Fruit fly (Drosophila melanogaster) whole organism, wandering third instar larva: Measurements from ENCODE around the gene BtbVII.

Experiments used
- Abd-B ChIP-seq: fragments of >200 bp; optimal IDR thresholded peaks from 2 replicates; lab custom pipeline; 2017; ENCODE audit warnings: missing biosample characterization, missing genetic modification characterization
- HLH106 ChIP-seq: fragments of 200-800 bp; optimal IDR thresholded peaks from 3 replicates; lab custom pipeline; 2019; ENCODE audit warnings: missing biosample characterization, mild to moderate bottlenecking, missing genetic modification characterization, moderate library complexity
- Mio ChIP-seq: sonication (Bioruptor generic); optimal IDR thresholded peaks from 2 replicates; lab custom pipeline; 2016; ENCODE audit warnings: missing biosample characterization, missing genetic modification characterization
- brk ChIP-seq: fragments of 200-800 bp; sonication (Bioruptor generic); optimal IDR thresholded peaks from 2 replicates; lab custom pipeline; 2016; ENCODE audit warnings: missing biosample characterization, mild to moderate bottlenecking, missing genetic modification characterization
- dsf ChIP-seq: sonication (Bioruptor generic); optimal IDR thresholded peaks from 2 replicates; lab custom pipeline; 2016; ENCODE audit warnings: missing biosample characterization, missing genetic modification characterization, borderline replicate concordance
- ey ChIP-seq: fragments of 200-800 bp; sonication (Bioruptor generic); optimal IDR thresholded peaks from 2 replicates; lab custom pipeline; 2016; ENCODE audit warnings: missing biosample characterization, missing genetic modification characterization
- foxo ChIP-seq, 2 experiments: fragments of 200-800 bp; sonication (Bioruptor generic); optimal IDR thresholded peaks; 2 replicates in 1 of 2; 3 replicates in 1 of 2; lab custom pipeline; 2016 to 2017; ENCODE audit warnings: missing biosample characterization in 2 of 2, missing genetic modification characterization in 2 of 2
- fru ChIP-seq: fragments of 200-800 bp; sonication (Bioruptor generic); optimal IDR thresholded peaks from 3 replicates; lab custom pipeline; 2016; ENCODE audit warnings: missing biosample characterization, mild to moderate bottlenecking, missing genetic modification characterization
- jim ChIP-seq: fragments of 175-275, 200-325 bp; sonication (Bioruptor generic); optimal IDR thresholded peaks from 2 replicates; lab custom pipeline; 2016; ENCODE audit warnings: missing biosample characterization, mild to moderate bottlenecking, missing genetic modification characterization
- psq ChIP-seq: fragments of 200-800 bp; sonication (Bioruptor generic); optimal IDR thresholded peaks from 3 replicates; lab custom pipeline; 2017; ENCODE audit warnings: missing biosample characterization, mild to moderate bottlenecking, missing genetic modification characterization, moderate library complexity
- sage ChIP-seq: fragments of 200-800 bp; sonication (Bioruptor generic); optimal IDR thresholded peaks from 2 replicates; lab custom pipeline; 2016; ENCODE audit warnings: missing biosample characterization, mild to moderate bottlenecking, missing genetic modification characterization
- tai ChIP-seq: sonication (Bioruptor generic); optimal IDR thresholded peaks from 2 replicates; lab custom pipeline; 2016; ENCODE audit warnings: missing biosample characterization, missing genetic modification characterization
- woc ChIP-seq: sonication (Bioruptor generic); optimal IDR thresholded peaks from 2 replicates; lab custom pipeline; 2016; ENCODE audit warnings: missing biosample characterization, mild to moderate bottlenecking, missing genetic modification characterization

DNA sequence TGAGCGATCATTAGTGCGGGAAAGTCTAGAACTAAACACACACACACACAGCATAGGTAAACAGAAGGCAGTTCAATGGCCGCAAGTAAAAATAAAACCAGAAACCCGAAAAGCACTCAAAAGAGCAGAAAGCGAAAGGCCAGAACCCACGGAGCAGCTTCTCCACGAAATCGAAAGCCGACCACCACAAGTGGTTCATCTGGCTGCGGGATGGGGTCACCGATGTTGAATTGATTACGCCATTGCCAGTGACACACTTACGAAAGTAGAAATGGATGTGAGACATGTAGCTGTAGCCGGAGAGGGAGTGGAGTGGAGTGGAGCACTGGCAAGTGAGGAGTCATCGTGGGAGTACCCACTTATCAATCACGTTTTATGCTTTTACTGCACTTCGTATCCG, 7.0 kb upstream of the BtbVII start:
- no peak for TF ChIP-seq jim (GFP tag; lab: Kevin White, UChicago)
- TF ChIP-seq fru (GFP tag; lab: Kevin White, UChicago), result no peak
- no peak for TF ChIP-seq foxo (GFP tag; optimal IDR thresholded peaks at IDR 0.05; lab: Kevin White, UChicago)
- TF ChIP-seq tai, result no peak
- TF ChIP-seq Mio (GFP tag; lab: Kevin White, UChicago), result no peak
- TF ChIP-seq dsf (GFP tag; lab: Kevin White, UChicago), result no peak
- no peak for TF ChIP-seq woc (GFP tag; lab: Kevin White, UChicago)
- no peak for TF ChIP-seq sage (GFP tag; lab: Kevin White, UChicago)
- no peak for TF ChIP-seq brk (GFP tag; lab: Kevin White, UChicago)
- no peak for TF ChIP-seq psq
- TF ChIP-seq HLH106 (tag; lab: Kevin White, UChicago), result no peak
- TF ChIP-seq Abd-B, result no peak
- no peak for TF ChIP-seq ey (GFP tag; lab: Kevin White, UChicago)
